Worm (Caenorhabditis elegans) whole organism, young adult: Measurements from ENCODE around the gene F18E9.4.

Experiments
- B0019.2 ChIP-seq: fragments of 200-800 bp; sonication (Bioruptor generic); conservative IDR thresholded peaks from 2 replicates; pipeline ENCODE4 v1.3.6; 2022; ENCODE audit warnings: missing genetic modification reagents, missing genetic modification characterization, missing compliant biosample characterization
- F10E7.11 ChIP-seq: sonication (generic microtip); optimal IDR thresholded peaks from 2 replicates; lab custom pipeline; 2017; ENCODE audit warnings: mild to moderate bottlenecking, missing genetic modification characterization, moderate library complexity, missing compliant biosample characterization
- athp-1 ChIP-seq: sonication (generic microtip); optimal IDR thresholded peaks from 2 replicates; lab custom pipeline; 2017; ENCODE audit warnings: mild to moderate bottlenecking, missing genetic modification characterization, missing compliant biosample characterization
- attf-3 ChIP-seq: fragments of 200-800 bp; sonication (Bioruptor generic); conservative IDR thresholded peaks from 2 replicates; pipeline ENCODE4 v1.3.6; 2022; ENCODE audit warnings: missing genetic modification reagents, missing genetic modification characterization, missing compliant biosample characterization
- ceh-91 ChIP-seq: fragments of 200-800 bp; sonication (Bioruptor generic); IDR thresholded peaks from 2 replicates; pipeline ENCODE4 v1.3.6; 2022; ENCODE audit warnings: missing genetic modification reagents, missing genetic modification characterization, missing compliant biosample characterization
- lin-54 ChIP-seq: fragments of 200-800 bp; sonication (Bioruptor generic); optimal IDR thresholded peaks from 2 replicates; lab custom pipeline; 2018; ENCODE audit warnings: mild to moderate bottlenecking, missing genetic modification characterization, missing compliant biosample characterization
- sea-2 ChIP-seq: fragments of 200-800 bp; sonication (Bioruptor generic); IDR thresholded peaks from 2 replicates; pipeline ENCODE4 v1.3.6; 2022; ENCODE audit warnings: missing genetic modification characterization, missing compliant biosample characterization
- somi-1 ChIP-seq: fragments of 200-800 bp; sonication (Bioruptor generic); optimal IDR thresholded peaks from 2 replicates; lab custom pipeline; 2018; ENCODE audit warnings: mild to moderate bottlenecking, missing genetic modification characterization, missing compliant biosample characterization

The F18E9.4 gene

DNA sequence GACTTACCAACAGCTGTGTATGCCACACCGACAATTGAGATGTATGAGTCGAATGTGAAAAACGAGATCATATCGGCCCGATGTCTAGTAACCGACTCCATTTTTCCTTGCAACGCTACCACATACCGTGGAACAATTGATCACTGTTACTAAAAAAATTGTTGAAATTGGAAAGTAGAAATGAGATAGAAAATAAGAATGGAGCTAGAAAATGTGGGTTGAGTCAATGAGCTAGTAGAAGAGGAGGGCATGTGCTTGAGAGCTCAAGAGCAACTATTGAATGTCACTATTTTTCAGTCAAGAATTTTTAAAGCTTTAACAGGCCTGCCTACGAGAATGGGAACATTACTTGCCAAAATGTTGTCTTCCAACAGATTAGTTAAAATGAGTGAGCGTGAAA is 44.8 kb downstream of the F18E9.4 start, which contains the start of gene K01A12.3:
Gene K01A12.3 (minus strand): TSS at position 101 of the 400 bp plus-strand sequence.
- TF ChIP-seq lin-54 (no peak), athp-1 (no peak), B0019.2 (GFP tag; lab: Robert Waterston, UW) (no peak), somi-1 (GFP tag; lab: Kevin White, UChicago) (no peak), F10E7.11 (tag; lab: Kevin White, UChicago) (no peak), sea-2 (GFP tag; lab: Robert Waterston, UW) (no peak), ceh-91 (GFP tag; lab: Robert Waterston, UW) (no peak), attf-3 (no peak)
- TF ChIP-seq, all 124 proteins: peak for 0
